ENCODE assay signal across 1 fruit fly cellular context in genomic region chr3R:5055424-5055981, dm6.
TF ChIP-seq lines count a peak whose summit lies in the region.

No protein-coding gene starts in this region.

TF ChIP-seq in whole organism, embryonic, 481 proteins besides CTCF, POLR2A, EP300 and RAD21 (continued from another document):
- TF ChIP-seq Stat92E (GFP tag; optimal IDR thresholded peaks at IDR 0.05; lab: Kevin White, UChicago) (peak in 1 of 3 experiments; percentile 23), CG2678 (tag; optimal IDR thresholded peaks at IDR 0.05; lab: Kevin White, UChicago) (peak; percentile 50), CG12155 (GFP tag; optimal IDR thresholded peaks at IDR 0.05; lab: Kevin White, UChicago) (no peak), rib (GFP tag; IDR thresholded peaks at IDR 0.05; lab: Robert Waterston, UW) (no peak), prd (optimal IDR thresholded peaks at IDR 0.05; lab: Kevin White, UChicago) (no peak), prd (GFP tag; IDR thresholded peaks at IDR 0.05; lab: Robert Waterston, UW) (no peak), chinmo (GFP tag; IDR thresholded peaks at IDR 0.05; lab: Robert Waterston, UW; ENCODE audit: partially characterized antibody) (no peak), CG31388 (GFP tag; optimal IDR thresholded peaks at IDR 0.05; lab: Kevin White, UChicago) (no peak), nmo (GFP tag; optimal IDR thresholded peaks at IDR 0.05; lab: Kevin White, UChicago) (no peak), CG2199 (GFP tag; IDR thresholded peaks at IDR 0.05; lab: Robert Waterston, UW) (peak; percentile 91), ind (GFP tag; optimal IDR thresholded peaks at IDR 0.05; lab: Kevin White, UChicago) (no peak), CG8388 (GFP tag; optimal IDR thresholded peaks at IDR 0.05; lab: Kevin White, UChicago) (no peak), nau (GFP tag; optimal IDR thresholded peaks at IDR 0.05; lab: Kevin White, UChicago) (no peak), abd-A (tag; optimal IDR thresholded peaks at IDR 0.05; lab: Kevin White, UChicago) (peak; percentile 83), PHDP (tag; optimal IDR thresholded peaks at IDR 0.05; lab: Kevin White, UChicago) (peak; percentile 12), CG11695 (GFP tag; IDR thresholded peaks at IDR 0.05; lab: Robert Waterston, UW) (no peak), dmrt99B (tag; optimal IDR thresholded peaks at IDR 0.05; lab: Kevin White, UChicago) (peak; percentile 33), run (tag; optimal IDR thresholded peaks at IDR 0.05; lab: Kevin White, UChicago) (no peak), bcd (GFP tag; optimal IDR thresholded peaks at IDR 0.05; lab: Kevin White, UChicago) (peak; percentile 28), CG17361 (GFP tag; IDR thresholded peaks at IDR 0.05; lab: Robert Waterston, UW) (peak; percentile 46; the same call in 1 of the 3 replicates), CG7556 (GFP tag; optimal IDR thresholded peaks at IDR 0.05; lab: Kevin White, UChicago) (peak; percentile 34), Pdp1 (GFP tag; optimal IDR thresholded peaks at IDR 0.05; lab: Kevin White, UChicago) (peak in 1 of 2 experiments; percentile 28), CG15269 (tag; optimal IDR thresholded peaks at IDR 0.05; lab: Kevin White, UChicago) (peak; percentile 25), vvl (GFP tag; IDR thresholded peaks at IDR 0.05; lab: Robert Waterston, UW) (peak; percentile 72; the same call in 1 of the 2 replicates), br (optimal IDR thresholded peaks at IDR 0.05; lab: Kevin White, UChicago) (no peak), Fer2 (tag; optimal IDR thresholded peaks at IDR 0.05; lab: Kevin White, UChicago) (no peak), zfh2 (GFP tag; optimal IDR thresholded peaks at IDR 0.05; lab: Kevin White, UChicago) (no peak), kay (GFP tag; optimal IDR thresholded peaks at IDR 0.05; lab: Kevin White, UChicago) (peak; percentile 3), so (GFP tag; IDR thresholded peaks at IDR 0.05; lab: Robert Waterston, UW) (no peak), CG9932 (GFP tag; IDR thresholded peaks at IDR 0.05; lab: Robert Waterston, UW) (peak; percentile 23; the same call in 1 of the 2 replicates), cwo (GFP tag; optimal IDR thresholded peaks at IDR 0.05; lab: Kevin White, UChicago) (no peak), CG7928 (GFP tag; optimal IDR thresholded peaks at IDR 0.05; lab: Kevin White, UChicago) (no peak), CG6175 (GFP tag; IDR thresholded peaks at IDR 0.05; lab: Robert Waterston, UW) (peak; percentile 66; the same call in 1 of the 3 replicates), CG18599 (GFP tag; optimal IDR thresholded peaks at IDR 0.05; lab: Kevin White, UChicago) (peak; percentile 26), CG6765 (GFP tag; optimal IDR thresholded peaks at IDR 0.05; lab: Kevin White, UChicago) (peak; percentile 8), Hey (tag; optimal IDR thresholded peaks at IDR 0.05; lab: Kevin White, UChicago) (no peak), twi (tag; optimal IDR thresholded peaks at IDR 0.05; lab: Kevin White, UChicago) (no peak), CG12769 (tag; optimal IDR thresholded peaks at IDR 0.05; lab: Kevin White, UChicago) (peak; percentile 72), Vsx1 (GFP tag; optimal IDR thresholded peaks at IDR 0.05; lab: Kevin White, UChicago) (peak; percentile 6), Six4 (GFP tag; optimal IDR thresholded peaks at IDR 0.05; lab: Kevin White, UChicago) (no peak), Med (GFP tag; lab: Kevin White, UChicago) (peak; percentile 50), CG2129 (GFP tag; IDR thresholded peaks at IDR 0.05; lab: Robert Waterston, UW; ENCODE audit: partially characterized antibody) (no peak), nerfin-2 (GFP tag; IDR thresholded peaks at IDR 0.05; lab: Robert Waterston, UW; ENCODE audit: partially characterized antibody) (no peak), CG10321 (GFP tag; IDR thresholded peaks at IDR 0.05; lab: Robert Waterston, UW) (no peak), ftz-f1 (GFP tag; optimal IDR thresholded peaks at IDR 0.05; lab: Kevin White, UChicago) (no peak), fd64A (GFP tag; optimal IDR thresholded peaks at IDR 0.05; lab: Kevin White, UChicago) (no peak), CG2120 (GFP tag; optimal IDR thresholded peaks at IDR 0.05; lab: Kevin White, UChicago) (no peak), CG13894 (tag; optimal IDR thresholded peaks at IDR 0.05; lab: Kevin White, UChicago) (peak; percentile 35), dati (GFP tag; IDR thresholded peaks at IDR 0.05; lab: Robert Waterston, UW) (no peak), Rfx (GFP tag; IDR thresholded peaks at IDR 0.05; lab: Robert Waterston, UW) (no peak), bowl (GFP tag; IDR thresholded peaks at IDR 0.05; lab: Robert Waterston, UW) (no peak), sens-2 (GFP tag; IDR thresholded peaks at IDR 0.05; lab: Robert Waterston, UW) (no peak), CG11504 (tag; optimal IDR thresholded peaks at IDR 0.05; lab: Kevin White, UChicago) (peak; percentile 48), Nf-YB (GFP tag; optimal IDR thresholded peaks at IDR 0.05; lab: Kevin White, UChicago) (no peak), usp (GFP tag; optimal IDR thresholded peaks at IDR 0.05; lab: Kevin White, UChicago) (no peak), yki (optimal IDR thresholded peaks at IDR 0.05; lab: Kevin White, UChicago) (no peak), dan (GFP tag; IDR thresholded peaks at IDR 0.05; lab: Robert Waterston, UW) (no peak), mirr (GFP tag; optimal IDR thresholded peaks at IDR 0.05; lab: Kevin White, UChicago) (no peak), CG17829 (tag; optimal IDR thresholded peaks at IDR 0.05; lab: Kevin White, UChicago) (no peak), CG13287 (GFP tag; IDR thresholded peaks at IDR 0.05; lab: Robert Waterston, UW; ENCODE audit: partially characterized antibody) (no peak), Tbp (GFP tag; optimal IDR thresholded peaks at IDR 0.05; lab: Kevin White, UChicago) (no peak), Lim3 (GFP tag; IDR thresholded peaks at IDR 0.05; lab: Robert Waterston, UW) (no peak), YL-1 (GFP tag; optimal IDR thresholded peaks at IDR 0.05; lab: Kevin White, UChicago) (no peak), ranshi (GFP tag; IDR thresholded peaks at IDR 0.05; lab: Robert Waterston, UW) (no peak), sr (GFP tag; IDR thresholded peaks at IDR 0.05; lab: Robert Waterston, UW) (no peak), CG3847 (GFP tag; IDR thresholded peaks at IDR 0.05; lab: Robert Waterston, UW) (no peak), CG16813 (GFP tag; IDR thresholded peaks at IDR 0.05; lab: Robert Waterston, UW; ENCODE audit: partially characterized antibody) (no peak), shn (GFP tag; optimal IDR thresholded peaks at IDR 0.05; lab: Kevin White, UChicago) (no peak), CG7372 (GFP tag; IDR thresholded peaks at IDR 0.05; lab: Robert Waterston, UW) (no peak), klu (GFP tag; IDR thresholded peaks at IDR 0.05; lab: Robert Waterston, UW) (no peak), sug (tag; optimal IDR thresholded peaks at IDR 0.05; lab: Kevin White, UChicago) (no peak), CG7839 (tag; optimal IDR thresholded peaks at IDR 0.05; lab: Kevin White, UChicago) (peak; percentile 22), Abd-B (GFP tag; optimal IDR thresholded peaks at IDR 0.05; lab: Kevin White, UChicago) (no peak), scrt (GFP tag; optimal IDR thresholded peaks at IDR 0.05; lab: Kevin White, UChicago) (no peak), CG2712 (tag; optimal IDR thresholded peaks at IDR 0.05; lab: Kevin White, UChicago) (no peak), H15 (GFP tag; IDR thresholded peaks at IDR 0.05; lab: Robert Waterston, UW) (no peak), kah (GFP tag; optimal IDR thresholded peaks at IDR 0.05; lab: Kevin White, UChicago) (no peak), Xbp1 (GFP tag; optimal IDR thresholded peaks at IDR 0.05; lab: Kevin White, UChicago) (peak; percentile 14), crol (GFP tag; IDR thresholded peaks at IDR 0.05; lab: Robert Waterston, UW) (0 out of 2 replicates have a peak, but pooled peaks have one; percentile 8), CG12219 (GFP tag; optimal IDR thresholded peaks at IDR 0.05; lab: Kevin White, UChicago) (no peak), Side (GFP tag; optimal IDR thresholded peaks at IDR 0.05; lab: Kevin White, UChicago) (no peak), chn (GFP tag; optimal IDR thresholded peaks at IDR 0.05; lab: Kevin White, UChicago) (no peak), CG11456 (GFP tag; IDR thresholded peaks at IDR 0.05; lab: Robert Waterston, UW) (no peak), eyg (GFP tag; optimal IDR thresholded peaks at IDR 0.05; lab: Kevin White, UChicago) (no peak), CG13424 (tag; optimal IDR thresholded peaks at IDR 0.05; lab: Kevin White, UChicago) (no peak), CG31441 (GFP tag; IDR thresholded peaks at IDR 0.05; lab: Robert Waterston, UW) (0 out of 2 replicates have a peak, but pooled peaks have one; percentile 13)
TF ChIP-seq in whole organism, embryonic: peak in this region for 37.
